Worm (Caenorhabditis elegans) whole organism, L4/young adult: ENCODE results near the gene npp-21.

Source experiments
- W03F9.2 ChIP-seq: fragments of 150-350 bp; optimal IDR thresholded peaks from 2 replicates; lab custom pipeline; 2014; ENCODE audit warnings: missing biosample characterization, missing genetic modification characterization
- him-1 ChIP-seq: sonication (generic microtip); optimal IDR thresholded peaks from 2 replicates; lab custom pipeline; 2016; ENCODE audit warnings: missing genotype, missing genetic modification reagents, missing genetic modification characterization, missing compliant biosample characterization

- TF ChIP-seq him-1 (tag; lab: Kevin White, UChicago) (no peak), W03F9.2 (tag; lab: Kevin White, UChicago) (no peak)
These were observed 30.6 kb downstream of the npp-21 start for ce11 chrII:7630052-7630451.
